Worm (Caenorhabditis elegans) whole organism, L1 larva: ENCODE data around the gene algn-13.

ENCODE experiments used
- C34B4.2 ChIP-seq: sonication (generic microtip); optimal IDR thresholded peaks from 2 replicates; lab custom pipeline; 2017; ENCODE audit warnings: mild to moderate bottlenecking, missing genetic modification characterization, missing compliant biosample characterization
- F16B12.6 ChIP-seq: fragments of 150-350 bp; optimal IDR thresholded peaks from 2 replicates; lab custom pipeline; 2014; ENCODE audit warnings: missing biosample characterization, missing genetic modification characterization
- Y116A8C.19 ChIP-seq: sonication (generic microtip); optimal IDR thresholded peaks from 2 replicates; lab custom pipeline; 2016; ENCODE audit warnings: missing compliant biosample characterization, missing genetic modification characterization, borderline replicate concordance
- alr-1 ChIP-seq: fragments of 200-800 bp; sonication (Bioruptor generic); optimal IDR thresholded peaks from 2 replicates; lab custom pipeline; 2018; ENCODE audit warnings: borderline replicate concordance, mild to moderate bottlenecking, missing genetic modification characterization, missing compliant biosample characterization
- ceh-63 ChIP-seq: fragments of 200-800 bp; sonication (Bioruptor generic); optimal IDR thresholded peaks from 2 replicates; lab custom pipeline; 2018; ENCODE audit warnings: mild to moderate bottlenecking, missing genetic modification characterization, missing compliant biosample characterization
- ceh-90 ChIP-seq: sonication (generic microtip); optimal IDR thresholded peaks from 2 replicates; lab custom pipeline; 2016; ENCODE audit warnings: missing genetic modification characterization, missing compliant biosample characterization
- dsc-1 ChIP-seq: sonication (generic microtip); optimal IDR thresholded peaks from 2 replicates; lab custom pipeline; 2016; ENCODE audit warnings: mild to moderate bottlenecking, missing genetic modification characterization, missing compliant biosample characterization
- efl-1 ChIP-seq, 4 experiments: fragments of 150-350 bp; optimal IDR thresholded peaks in 3 of 4; peaks in 1 of 4; 1 replicate in 1 of 4; 2 replicates in 3 of 4; lab custom pipeline; 2014; ENCODE audit warnings: missing biosample characterization in 2 of 4, missing genetic modification characterization in 2 of 4, missing genetic modification reagents in 2 of 4
- elt-3 ChIP-seq, 6 experiments: fragments of 150-350 bp in 1 of 6; sonication (generic microtip); optimal IDR thresholded peaks; 2 replicates each; lab custom pipeline; 2017 to 2018; ENCODE audit warnings: missing biosample characterization in 6 of 6, missing genetic modification characterization in 6 of 6, inconsistent platforms in 1 of 6
- fkh-10 ChIP-seq: sonication (generic microtip); optimal IDR thresholded peaks from 2 replicates; lab custom pipeline; 2017; ENCODE audit warnings: missing biosample characterization, missing genetic modification reagents, missing genetic modification characterization
- fkh-4 ChIP-seq: sonication (generic microtip); optimal IDR thresholded peaks from 2 replicates; lab custom pipeline; 2016; ENCODE audit warnings: missing compliant biosample characterization, missing genetic modification characterization, borderline replicate concordance
- hlh-17 ChIP-seq: fragments of 200-800 bp; sonication (Bioruptor generic); optimal IDR thresholded peaks from 2 replicates; lab custom pipeline; 2018; ENCODE audit warnings: missing genetic modification characterization, mild to moderate bottlenecking, missing compliant biosample characterization, moderate library complexity, borderline replicate concordance
- hlh-4 ChIP-seq: sonication (generic microtip); optimal IDR thresholded peaks from 2 replicates; lab custom pipeline; 2016; ENCODE audit warnings: mild to moderate bottlenecking, missing genetic modification characterization, missing compliant biosample characterization
- hpl-2 ChIP-seq: fragments of 150-350 bp; optimal IDR thresholded peaks from 2 replicates; lab custom pipeline; 2014; ENCODE audit warnings: missing biosample characterization, missing genetic modification reagents, missing genetic modification characterization
- irx-1 ChIP-seq: sonication (generic microtip); optimal IDR thresholded peaks from 2 replicates; lab custom pipeline; 2016; ENCODE audit warnings: missing genetic modification characterization, missing compliant biosample characterization
- lin-14 ChIP-seq: fragments of 200-800 bp; sonication (Bioruptor generic); optimal IDR thresholded peaks from 2 replicates; lab custom pipeline; 2018; ENCODE audit warnings: mild to moderate bottlenecking, missing genetic modification characterization, moderate library complexity, missing compliant biosample characterization
- lin-35 ChIP-seq, 2 experiments: fragments of 150-350 bp; optimal IDR thresholded peaks; 2 replicates each; lab custom pipeline; 2014; ENCODE audit warnings: missing biosample characterization in 2 of 2, missing genetic modification characterization in 2 of 2, missing genetic modification reagents in 2 of 2
- lir-3 ChIP-seq: sonication (generic microtip); optimal IDR thresholded peaks from 2 replicates; lab custom pipeline; 2016; ENCODE audit warnings: mild to moderate bottlenecking, missing genetic modification characterization, moderate library complexity, missing compliant biosample characterization; ENCODE audit not compliant: poor library complexity
- mep-1 ChIP-seq: fragments of 150-350 bp; optimal IDR thresholded peaks from 2 replicates; lab custom pipeline; 2014; ENCODE audit warnings: missing biosample characterization, missing genetic modification characterization
- nhr-11 ChIP-seq: fragments of 150-350 bp; optimal IDR thresholded peaks from 2 replicates; lab custom pipeline; 2014; ENCODE audit warnings: missing biosample characterization, missing genetic modification characterization
- nhr-12 ChIP-seq: sonication (generic microtip); optimal IDR thresholded peaks from 2 replicates; lab custom pipeline; 2017; ENCODE audit warnings: missing biosample characterization, missing genetic modification characterization
- nhr-237 ChIP-seq: fragments of 150-350 bp; optimal IDR thresholded peaks from 2 replicates; lab custom pipeline; 2014; ENCODE audit warnings: missing biosample characterization, missing genetic modification characterization
- nhr-77 ChIP-seq: fragments of 150-350 bp; optimal IDR thresholded peaks from 2 replicates; lab custom pipeline; 2014; ENCODE audit warnings: missing biosample characterization, missing genetic modification characterization
- nhr-85 ChIP-seq: sonication (generic microtip); peaks from one replicate; lab custom pipeline; 2016; ENCODE audit warnings: missing genetic modification characterization, inconsistent platforms, missing compliant biosample characterization
- pag-3 ChIP-seq: sonication (generic microtip); optimal IDR thresholded peaks from 2 replicates; lab custom pipeline; 2017; ENCODE audit warnings: missing genetic modification characterization, mild to moderate bottlenecking, missing compliant biosample characterization, antibody characterized with exemption, borderline replicate concordance; ENCODE audit not compliant: insufficient read depth
- pqm-1 ChIP-seq: sonication (generic microtip); optimal IDR thresholded peaks from 3 replicates; lab custom pipeline; 2017; ENCODE audit warnings: missing biosample characterization, missing genetic modification characterization
- rnt-1 ChIP-seq: sonication (generic microtip); optimal IDR thresholded peaks from 2 replicates; lab custom pipeline; 2016; ENCODE audit warnings: mild to moderate bottlenecking, missing genetic modification characterization, moderate library complexity, missing compliant biosample characterization
- snu-23 ChIP-seq: sonication (generic microtip); optimal IDR thresholded peaks from 2 replicates; lab custom pipeline; 2016; ENCODE audit warnings: missing genetic modification characterization, missing compliant biosample characterization
- sox-4 ChIP-seq: sonication (generic microtip); optimal IDR thresholded peaks from 2 replicates; lab custom pipeline; 2016; ENCODE audit warnings: missing genetic modification characterization, missing compliant biosample characterization
- tbx-2 ChIP-seq: sonication (generic microtip); optimal IDR thresholded peaks from 2 replicates; lab custom pipeline; 2016; ENCODE audit warnings: missing genetic modification characterization, missing compliant biosample characterization
- unc-130 ChIP-seq: fragments of 150-350 bp; optimal IDR thresholded peaks from 2 replicates; lab custom pipeline; 2017; ENCODE audit warnings: missing biosample characterization, missing genetic modification characterization, inconsistent platforms
- unc-86 ChIP-seq: sonication (generic microtip); optimal IDR thresholded peaks from 2 replicates; lab custom pipeline; 2016; ENCODE audit warnings: missing genetic modification characterization, missing compliant biosample characterization
- zag-1 ChIP-seq: fragments of 150-350 bp; optimal IDR thresholded peaks from 2 replicates; lab custom pipeline; 2014; ENCODE audit warnings: missing biosample characterization, missing genetic modification characterization
- ztf-11 ChIP-seq, 2 experiments: sonication (generic microtip); optimal IDR thresholded peaks; 2 replicates each; lab custom pipeline; 2016 to 2017; ENCODE audit warnings: missing genetic modification characterization in 2 of 2, missing biosample characterization in 1 of 2, missing compliant biosample characterization in 1 of 2

The algn-13 gene

ce11 chrV:13957691-13958090 lies 4.1 kb downstream of the algn-13 start:
- TF ChIP-seq snu-23 (GFP tag; lab: Kevin White, UChicago), result no peak
- TF ChIP-seq zag-1 (tag; lab: Kevin White, UChicago), result no peak
- TF ChIP-seq nhr-237 (tag; lab: Kevin White, UChicago), result no peak
- no peak for TF ChIP-seq nhr-12 (tag; lab: Kevin White, UChicago)
- TF ChIP-seq irx-1 (tag; lab: Kevin White, UChicago), result no peak
- TF ChIP-seq alr-1 (tag; lab: Kevin White, UChicago), result no peak
- no peak for TF ChIP-seq pag-3
- TF ChIP-seq ceh-90 (tag; lab: Kevin White, UChicago), result no peak
- TF ChIP-seq fkh-4 (tag; lab: Kevin White, UChicago), result no peak
- TF ChIP-seq unc-86, result no peak
- no peak for TF ChIP-seq tbx-2 (tag; lab: Kevin White, UChicago)
- no peak for TF ChIP-seq hpl-2 (GFP tag; lab: Kevin White, UChicago)
- TF ChIP-seq lin-35 (GFP tag; optimal IDR thresholded peaks at IDR 0.05; lab: Kevin White, UChicago), result no peak
- no peak for TF ChIP-seq dsc-1 (tag; lab: Kevin White, UChicago)
- no peak for TF ChIP-seq unc-130 (tag; lab: Kevin White, UChicago)
- no peak for TF ChIP-seq nhr-77
- TF ChIP-seq lir-3 (tag; lab: Kevin White, UChicago), result no peak
- TF ChIP-seq ztf-11 (tag; optimal IDR thresholded peaks at IDR 0.05; lab: Kevin White, UChicago), result no peak

DNA sequence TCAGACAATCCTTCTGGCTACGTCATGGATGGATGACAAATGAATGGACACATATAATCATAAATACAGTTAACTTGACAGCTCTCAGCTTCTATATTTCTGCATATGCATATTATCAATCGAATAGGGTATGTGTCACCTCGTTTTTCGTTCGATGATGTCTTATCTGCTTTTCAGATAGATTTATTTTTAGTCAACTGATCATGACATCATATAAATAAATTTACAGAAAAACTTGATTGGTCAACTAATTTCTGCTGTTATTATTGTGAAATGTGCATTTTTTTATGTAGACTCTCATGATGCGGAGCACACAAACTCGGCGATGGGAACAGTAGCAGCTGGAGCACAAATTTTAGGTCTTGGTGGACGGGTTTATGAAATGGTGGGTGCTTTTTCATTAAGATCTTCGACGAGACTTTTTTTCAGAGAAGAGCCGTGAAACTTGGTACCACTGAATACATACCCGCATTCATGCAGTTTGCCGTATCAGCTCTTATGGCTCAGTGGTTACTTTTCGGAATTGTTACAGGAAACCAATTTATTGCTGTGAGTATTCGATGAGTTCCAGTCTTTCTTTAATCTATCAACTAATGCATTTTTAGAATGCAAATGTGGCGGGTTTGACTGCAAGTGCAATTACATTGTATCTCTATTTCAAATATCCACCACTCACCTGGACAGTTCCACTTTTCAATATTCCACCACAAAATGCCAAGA lies 6.2 kb downstream of the algn-13 start:
- TF ChIP-seq fkh-10 (no peak), alr-1 (tag; lab: Kevin White, UChicago) (no peak), pqm-1 (tag; lab: Kevin White, UChicago) (no peak), rnt-1 (tag; lab: Kevin White, UChicago) (no peak), nhr-237 (tag; lab: Kevin White, UChicago) (no peak), lin-14 (no peak), irx-1 (tag; lab: Kevin White, UChicago) (no peak), hlh-17 (no peak), mep-1 (tag; lab: Kevin White, UChicago) (no peak), F16B12.6 (no peak), elt-3 (tag; optimal IDR thresholded peaks at IDR 0.05; lab: Kevin White, UChicago) (no peak), nhr-85 (tag; lab: Kevin White, UChicago) (no peak), C34B4.2 (no peak)

DNA sequence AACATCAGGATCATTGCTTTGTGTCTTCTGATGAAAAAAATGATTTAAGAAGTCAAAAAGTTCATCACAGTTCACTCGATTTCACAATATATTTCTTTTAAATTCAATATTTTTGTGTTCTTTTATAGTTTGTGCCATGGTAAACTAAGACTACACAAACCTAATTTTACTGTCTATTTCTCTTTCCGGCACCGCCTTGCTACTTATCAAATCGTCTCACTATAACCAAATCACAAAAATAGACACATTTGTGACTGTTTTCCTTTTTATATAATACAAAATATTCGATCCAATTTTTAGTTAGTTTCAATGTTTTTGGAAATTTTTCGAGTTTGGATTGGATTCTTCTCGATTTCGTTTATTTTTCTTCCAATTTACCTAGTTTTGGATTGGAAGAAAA lies 7.7 kb downstream of the algn-13 start, which contains the start of gene swt-6:
TSS of gene swt-6 (plus strand) at position 301 of the 400 bp plus-strand sequence.
- TF ChIP-seq efl-1 (optimal IDR thresholded peaks at IDR 0.05; lab: Kevin White, UChicago) (no peak), efl-1 (GFP tag; optimal IDR thresholded peaks at IDR 0.05 in 1 of 2; lab: Kevin White, UChicago) (peak in 1 of 2 experiments; percentile 22), pag-3 (no peak)

DNA sequence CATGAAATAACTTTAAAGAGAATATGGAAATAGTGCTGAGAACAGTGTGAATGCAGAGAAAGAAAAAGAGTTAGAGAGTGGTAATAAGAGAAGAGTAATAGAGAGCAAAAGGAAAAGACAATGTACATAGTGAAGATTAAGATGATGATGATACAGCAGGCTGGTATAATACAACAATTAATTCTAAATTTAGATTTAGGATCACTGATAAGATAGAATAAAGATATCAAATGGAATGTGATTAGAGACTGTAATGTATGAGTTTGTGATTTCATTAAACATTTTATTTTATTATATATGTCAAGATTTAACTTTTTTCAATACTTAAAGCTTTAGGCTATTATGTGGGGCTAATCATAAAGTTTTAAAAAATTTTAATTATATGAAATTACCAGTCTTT lies 8.6 kb downstream of the algn-13 start, which contains the start of gene R10D12.8:
TSS of gene R10D12.8 (minus strand) at position 101 of the 400 bp plus-strand sequence.
- TF ChIP-seq hlh-4 (tag; lab: Kevin White, UChicago), result no peak
- no peak for TF ChIP-seq Y116A8C.19 (tag; lab: Kevin White, UChicago)
- no peak for TF ChIP-seq alr-1 (tag; lab: Kevin White, UChicago)
- TF ChIP-seq sox-4, result no peak
- TF ChIP-seq nhr-77, result no peak
- no peak for TF ChIP-seq efl-1 (optimal IDR thresholded peaks at IDR 0.05; lab: Kevin White, UChicago)
- TF ChIP-seq efl-1 (GFP tag; optimal IDR thresholded peaks at IDR 0.05 in 1 of 2; lab: Kevin White, UChicago), result peak in 1 of 2 experiments; percentile 35
- TF ChIP-seq nhr-11, result no peak
- TF ChIP-seq unc-130 (tag; lab: Kevin White, UChicago), result no peak
- TF ChIP-seq ceh-63 (GFP tag; lab: Kevin White, UChicago), result no peak
- TF ChIP-seq fkh-10, result no peak
- peak in 1 of 6 experiments; percentile 45 for TF ChIP-seq elt-3 (tag; optimal IDR thresholded peaks at IDR 0.05; lab: Kevin White, UChicago)
